Worm (Caenorhabditis elegans) whole organism, L4/young adult: ENCODE measurements around the gene wdr-5.3.

Experiments
- W03F9.2 ChIP-seq: fragments of 150-350 bp; optimal IDR thresholded peaks from 2 replicates; lab custom pipeline; 2014; ENCODE audit warnings: missing biosample characterization, missing genetic modification characterization
- dao-5 ChIP-seq: sonication (generic microtip); optimal IDR thresholded peaks from 2 replicates; lab custom pipeline; 2016; ENCODE audit warnings: missing genotype, missing genetic modification characterization, moderate library complexity, missing compliant biosample characterization
- him-1 ChIP-seq: sonication (generic microtip); optimal IDR thresholded peaks from 2 replicates; lab custom pipeline; 2016; ENCODE audit warnings: missing genotype, missing genetic modification reagents, missing genetic modification characterization, missing compliant biosample characterization

The wdr-5.3 gene

DNA sequence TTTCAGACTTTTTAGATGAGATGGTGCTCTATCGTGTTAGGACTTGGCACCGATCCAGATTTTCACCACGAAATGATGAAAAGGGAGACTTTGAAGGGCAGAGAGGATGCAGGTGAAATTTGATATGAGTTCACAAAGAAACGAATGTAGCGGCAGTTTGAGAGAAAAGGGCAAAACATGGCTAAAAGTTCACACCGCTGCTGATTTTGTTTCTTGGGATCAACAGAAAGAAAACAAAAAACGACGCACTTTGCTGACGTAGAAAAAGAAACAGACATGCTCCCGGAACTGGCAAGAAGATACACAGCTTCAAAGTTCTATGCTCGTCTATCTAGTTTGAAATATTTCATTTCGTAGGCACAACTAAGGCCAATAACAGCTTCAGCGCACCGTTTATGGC is 13.3 kb upstream of the wdr-5.3 start:
- TF ChIP-seq dao-5 (no peak), him-1 (tag; lab: Kevin White, UChicago) (no peak), W03F9.2 (tag; lab: Kevin White, UChicago) (no peak)

DNA sequence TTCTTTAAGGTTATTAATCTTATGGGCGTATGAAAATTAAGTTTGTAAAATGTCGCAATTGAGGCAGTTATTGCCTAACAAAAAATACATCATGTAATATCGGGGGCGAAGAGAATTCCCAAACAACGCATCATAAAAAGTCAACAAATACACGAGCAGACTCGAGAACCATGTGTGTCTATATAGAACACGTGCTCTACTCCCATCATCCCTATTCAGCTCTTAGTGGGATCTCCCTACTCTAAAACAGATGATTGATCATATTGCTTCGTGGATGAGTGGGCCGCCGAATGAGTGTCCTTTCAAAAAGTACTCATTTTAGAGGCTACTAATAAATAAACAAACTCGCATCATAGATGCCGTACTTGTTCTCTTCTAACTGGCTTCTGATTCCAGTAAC is 12.4 kb upstream of the wdr-5.3 start:
- TF ChIP-seq dao-5 (no peak), W03F9.2 (tag; lab: Kevin White, UChicago) (no peak)

DNA sequence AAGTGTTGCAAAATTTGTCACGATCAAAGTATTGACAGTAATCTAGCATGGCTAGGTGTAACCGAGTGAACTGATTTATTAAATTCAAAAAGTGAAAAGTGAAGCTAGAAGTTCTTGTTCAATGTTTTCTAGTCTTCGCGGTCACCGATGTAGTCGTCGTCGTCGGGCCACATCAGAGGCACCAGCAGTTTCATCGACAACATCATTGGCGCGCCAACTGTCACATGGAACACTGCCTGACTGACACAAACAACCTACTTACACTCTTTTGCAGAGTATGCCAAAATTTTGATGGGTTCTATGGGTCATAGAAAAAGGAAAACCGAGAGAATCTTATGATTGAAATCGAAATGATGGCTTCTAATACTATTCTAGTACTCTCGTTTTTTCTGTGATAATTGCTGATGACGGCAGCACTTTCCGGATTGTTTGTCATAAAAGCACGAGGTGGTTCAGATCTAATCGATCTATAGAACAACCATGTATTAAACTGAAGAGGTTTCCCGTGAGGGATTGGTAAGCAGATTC is 11.4 kb upstream of the wdr-5.3 start:
- TF ChIP-seq him-1 (tag; lab: Kevin White, UChicago) (no peak), dao-5 (no peak), W03F9.2 (tag; lab: Kevin White, UChicago) (no peak)

DNA sequence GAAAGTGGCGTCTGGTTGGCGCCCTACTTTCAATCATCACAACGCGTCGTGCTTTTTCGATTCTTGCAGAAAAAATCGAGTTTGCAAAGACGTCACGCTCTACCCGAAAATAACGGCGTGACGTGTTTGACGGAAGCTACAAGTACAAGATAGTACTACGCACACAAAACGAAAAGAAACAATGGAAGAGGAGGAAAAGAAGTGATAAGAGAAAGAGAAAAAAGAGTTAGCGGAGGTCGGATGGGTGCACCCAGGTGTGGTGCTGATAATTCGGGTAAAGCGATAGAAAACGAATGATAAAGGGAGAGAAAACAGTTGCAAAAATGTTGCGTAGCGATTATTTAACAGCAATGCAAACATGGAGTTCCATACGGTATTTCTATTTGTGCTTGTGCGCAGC is 10.2 kb upstream of the wdr-5.3 start:
- no peak for TF ChIP-seq W03F9.2 (tag; lab: Kevin White, UChicago)
- no peak for TF ChIP-seq him-1 (tag; lab: Kevin White, UChicago)
- TF ChIP-seq dao-5: no peak

DNA sequence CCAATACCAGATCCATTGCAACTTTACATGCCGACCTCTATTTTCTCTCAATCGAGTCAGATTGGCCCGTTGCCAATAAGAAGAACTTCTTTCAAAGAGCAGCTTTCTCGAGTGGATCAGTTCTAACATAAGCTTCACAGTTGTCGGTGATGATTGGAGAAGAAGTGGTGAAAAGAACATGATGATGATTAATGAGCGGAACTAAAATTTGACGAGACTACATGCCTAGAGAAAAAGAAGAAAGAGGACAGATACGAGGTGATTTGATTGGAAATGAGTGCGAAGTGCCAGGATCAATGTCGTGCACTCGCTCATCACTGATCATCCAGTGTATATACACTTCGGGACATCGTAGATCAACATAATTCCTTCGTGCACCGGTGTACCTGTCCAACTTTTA is 9.3 kb upstream of the wdr-5.3 start:
- TF ChIP-seq W03F9.2 (tag; lab: Kevin White, UChicago): no peak
- no peak for TF ChIP-seq dao-5
- TF ChIP-seq him-1 (tag; lab: Kevin White, UChicago): no peak

DNA sequence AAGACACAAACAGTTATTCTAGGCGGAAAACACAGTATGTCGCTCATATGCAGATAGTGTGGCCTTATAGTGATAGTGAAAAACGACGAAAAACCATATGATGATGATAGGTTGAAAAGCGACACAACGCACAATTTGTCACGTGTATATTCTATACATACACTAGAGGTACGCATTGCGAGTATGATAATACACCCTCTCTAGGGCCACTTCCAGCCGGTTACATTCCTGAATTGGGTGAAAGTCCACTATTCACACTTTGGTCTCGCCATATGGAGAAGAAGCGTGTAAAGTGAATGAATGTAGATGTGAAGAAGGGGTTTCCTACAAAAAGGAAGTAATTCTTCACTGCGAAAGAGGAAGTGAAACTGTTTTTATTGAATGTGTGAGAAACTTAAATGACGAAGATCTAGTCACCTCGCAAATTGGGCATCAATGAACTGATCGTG is 7.4 kb upstream of the wdr-5.3 start:
- no peak for TF ChIP-seq him-1 (tag; lab: Kevin White, UChicago)
- TF ChIP-seq dao-5: no peak

DNA sequence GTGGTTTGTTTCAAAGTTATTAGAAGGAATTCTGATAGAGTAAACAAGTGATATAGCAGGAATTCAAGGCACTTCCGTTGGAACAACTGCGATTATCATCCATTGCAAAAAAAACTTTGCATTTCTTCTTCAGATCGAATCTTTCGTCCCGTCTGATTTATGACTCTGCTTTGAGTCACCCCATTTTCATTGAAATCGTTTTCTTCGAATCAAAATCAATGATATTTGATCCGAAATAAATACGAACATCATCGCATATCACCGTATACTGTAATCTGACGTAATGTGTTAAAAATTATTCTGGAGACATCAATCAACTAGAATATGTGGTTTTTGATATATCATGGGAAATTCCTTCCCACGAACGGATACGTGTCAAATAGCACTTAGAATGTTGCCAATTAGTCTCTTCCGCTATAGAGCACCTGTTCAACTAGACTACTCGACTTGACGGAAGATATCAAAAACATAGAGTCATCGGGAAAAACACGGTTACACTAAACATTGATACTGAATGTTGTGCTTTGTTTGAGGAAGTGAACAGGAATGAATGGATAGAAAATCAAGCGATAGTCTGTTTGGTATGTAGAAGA is 6.0 kb upstream of the wdr-5.3 start:
- TF ChIP-seq dao-5: no peak

DNA sequence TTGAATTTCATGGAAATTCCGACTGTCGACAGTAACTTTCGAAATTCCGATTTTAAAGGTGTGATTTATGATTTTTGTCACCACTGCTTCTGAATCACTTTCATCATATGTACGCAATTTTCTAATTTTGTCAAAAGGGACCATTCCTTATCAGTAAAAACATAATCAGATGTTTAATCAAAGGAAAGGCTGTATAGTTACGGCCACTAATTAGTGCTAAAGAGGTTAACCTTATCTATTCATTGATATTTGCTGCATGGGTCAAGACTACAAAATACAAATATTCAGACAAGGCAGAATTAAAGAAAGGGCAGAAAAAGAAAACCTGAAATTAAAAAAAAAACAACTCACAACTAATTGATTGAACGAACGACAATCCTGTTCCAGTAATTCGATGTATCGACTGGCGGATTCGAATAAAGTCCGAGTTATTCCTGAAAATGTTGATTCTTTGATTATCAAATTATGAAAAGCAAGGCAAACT is 4.9 kb upstream of the wdr-5.3 start, which contains the start of gene T28B11.1:
Gene T28B11.1 (minus strand): TSS at position 434 of the 484 bp plus-strand sequence.
- TF ChIP-seq W03F9.2 (tag; lab: Kevin White, UChicago) (no peak), dao-5 (no peak), him-1 (tag; lab: Kevin White, UChicago) (no peak)

DNA sequence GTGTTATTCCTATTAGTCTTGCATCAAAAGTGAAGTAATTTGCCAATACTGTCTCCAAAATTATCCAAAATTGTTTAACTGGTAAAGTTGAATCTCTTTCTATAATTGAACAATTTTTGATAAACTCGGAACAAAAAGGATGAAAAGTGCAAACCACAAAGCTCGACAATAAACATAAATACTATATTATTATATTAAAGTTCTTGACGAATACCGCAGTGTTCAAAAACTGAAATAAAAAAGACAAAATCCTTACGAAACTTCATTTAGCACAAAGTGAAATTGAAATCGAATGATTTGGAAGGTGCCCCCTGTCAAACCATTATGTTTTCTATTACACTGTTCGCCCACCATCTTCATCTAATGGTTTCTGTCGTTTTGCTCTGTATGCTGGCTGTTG is 4.4 kb downstream of the wdr-5.3 start, which contains the start of gene ZC302.3:
Gene ZC302.3 (minus strand): TSS at position 101 of the 400 bp plus-strand sequence.
- TF ChIP-seq dao-5 (no peak), W03F9.2 (tag; lab: Kevin White, UChicago) (no peak), him-1 (tag; lab: Kevin White, UChicago) (no peak)

DNA sequence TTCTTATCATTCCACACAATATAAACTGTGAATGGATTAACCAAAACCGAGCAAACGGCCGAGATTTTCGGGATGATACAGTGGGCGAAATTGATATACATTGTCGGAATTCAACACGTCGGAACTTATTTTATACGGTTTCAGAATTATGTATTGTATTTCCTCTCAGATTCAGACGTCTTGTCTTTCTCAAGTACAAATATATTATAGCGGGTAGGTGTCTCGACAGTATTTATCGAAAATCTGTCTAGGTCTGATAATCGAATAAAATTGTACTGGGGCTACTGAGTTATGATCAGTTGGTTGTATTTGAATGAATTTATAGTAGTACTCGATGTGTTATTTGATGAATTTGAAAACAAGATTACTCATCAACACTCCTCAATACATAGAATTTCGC is 6.7 kb downstream of the wdr-5.3 start, which contains the start of gene srj-22:
Gene srj-22 (minus strand): TSS at position 101 of the 400 bp plus-strand sequence.
- TF ChIP-seq dao-5 (no peak), W03F9.2 (tag; lab: Kevin White, UChicago) (no peak), him-1 (tag; lab: Kevin White, UChicago) (no peak)

DNA sequence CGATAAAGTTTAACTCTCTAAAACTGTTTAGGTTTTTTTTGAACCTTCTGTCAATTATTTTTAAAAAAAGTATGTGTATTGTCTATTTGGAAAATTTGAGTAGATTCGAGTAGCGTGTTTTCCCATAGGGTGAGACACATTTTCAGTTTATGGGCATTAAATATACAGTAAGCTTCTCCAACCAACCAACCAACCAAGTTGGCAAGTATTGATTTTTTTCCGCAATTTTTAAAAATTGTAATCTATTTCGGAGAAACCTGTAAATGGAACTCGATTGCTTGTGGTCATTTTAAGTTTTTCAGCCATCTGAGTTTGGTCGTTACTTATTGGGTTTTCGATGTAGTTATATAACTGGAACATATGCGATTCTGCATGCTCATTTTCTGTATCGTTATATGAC is 8.1 kb downstream of the wdr-5.3 start, which contains the start of gene srj-21:
Gene srj-21 (plus strand): TSS at position 301 of the 400 bp plus-strand sequence.
- TF ChIP-seq him-1 (tag; lab: Kevin White, UChicago): no peak
- no peak for TF ChIP-seq W03F9.2 (tag; lab: Kevin White, UChicago)
- TF ChIP-seq dao-5: no peak

DNA sequence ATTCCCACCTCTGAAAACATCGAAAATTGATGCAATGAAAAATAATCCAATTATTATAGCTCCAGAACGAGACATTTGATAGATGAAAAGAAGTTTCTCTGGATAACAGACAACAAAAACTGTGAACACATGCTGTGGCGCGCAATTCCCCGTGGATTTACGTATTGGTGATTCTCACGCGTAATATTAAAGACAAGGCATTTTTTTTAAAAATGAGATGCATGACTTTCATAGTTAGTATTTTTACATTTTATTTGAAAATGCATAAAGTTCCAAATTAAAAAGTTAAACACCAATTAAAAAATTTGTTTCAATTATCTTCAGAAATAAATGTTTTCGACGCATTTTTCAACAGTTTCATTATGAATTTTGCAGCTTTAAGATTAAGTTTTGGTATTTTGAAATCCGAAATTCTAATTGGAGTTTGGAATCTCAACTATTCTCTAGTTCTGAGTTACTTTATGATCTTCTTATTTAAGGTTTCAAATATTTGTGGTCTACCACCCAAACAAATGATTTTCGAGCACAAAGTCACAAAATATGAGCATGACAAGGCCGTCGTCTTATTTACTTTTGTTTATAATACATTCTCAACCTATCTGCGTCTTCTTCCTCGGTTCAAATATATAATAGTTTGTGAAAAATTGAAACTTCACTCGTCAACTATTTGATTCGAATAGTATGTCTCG is 10.5 kb downstream of the wdr-5.3 start, which contains the start of the genes selt-1.2 and F28H7.2:
Gene selt-1.2 (minus strand): TSS at position 101 of the 689 bp plus-strand sequence.
Gene F28H7.2 (plus strand): TSS at position 639 of the 689 bp plus-strand sequence.
- no peak for TF ChIP-seq him-1 (tag; lab: Kevin White, UChicago)
- no peak for TF ChIP-seq dao-5
- no peak for TF ChIP-seq W03F9.2 (tag; lab: Kevin White, UChicago)

DNA sequence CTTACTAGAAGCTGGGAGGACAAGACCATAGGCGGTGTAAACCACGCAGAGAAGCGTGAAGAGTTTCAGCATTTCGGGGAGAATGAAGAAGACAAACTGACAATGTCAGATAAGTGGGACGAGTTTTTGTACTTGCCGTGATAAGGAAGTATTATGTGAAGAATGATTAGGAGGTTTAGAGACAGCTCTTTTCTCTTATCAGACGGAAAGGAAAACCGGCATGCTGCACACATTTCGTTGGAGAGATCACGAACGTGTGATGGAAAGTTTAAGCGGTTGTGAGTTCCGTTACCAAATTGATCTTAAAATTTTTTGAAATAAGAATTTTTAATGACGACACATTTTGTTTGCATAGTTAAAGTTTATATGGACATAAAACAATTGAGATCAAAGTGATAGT is 13.7 kb downstream of the wdr-5.3 start, which contains the start of gene F28H7.3:
Gene F28H7.3 (minus strand): TSS at position 159 of the 400 bp plus-strand sequence.
- no peak for TF ChIP-seq dao-5

DNA sequence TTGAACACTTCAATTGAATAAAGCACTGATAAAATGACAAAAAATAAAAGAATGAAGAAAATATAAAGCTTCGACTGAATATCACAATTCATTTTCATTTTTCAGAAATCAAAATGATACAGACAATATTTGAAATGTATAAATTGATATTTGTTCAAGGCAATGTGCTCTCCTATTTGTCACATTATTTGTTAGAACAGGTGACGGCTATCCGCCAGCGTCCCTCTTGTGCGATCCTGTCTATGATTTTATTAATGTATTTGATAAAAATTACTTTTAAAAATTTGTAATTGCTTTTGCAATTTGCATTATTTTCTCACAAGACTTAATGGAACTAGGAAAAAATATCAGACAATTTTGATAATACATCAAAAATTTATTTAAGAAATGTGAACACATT is 17.1 kb downstream of the wdr-5.3 start, which contains the start of gene F28H7.7:
Gene F28H7.7 (minus strand): TSS at position 101 of the 400 bp plus-strand sequence.
- no peak for TF ChIP-seq W03F9.2 (tag; lab: Kevin White, UChicago)
